Fruit fly (Drosophila melanogaster): ENCODE measurements around the gene FoxK.
A peak's percentile ranks its signal among the peaks of the same experiment; 100 is the strongest.

FoxK gene

DNA sequence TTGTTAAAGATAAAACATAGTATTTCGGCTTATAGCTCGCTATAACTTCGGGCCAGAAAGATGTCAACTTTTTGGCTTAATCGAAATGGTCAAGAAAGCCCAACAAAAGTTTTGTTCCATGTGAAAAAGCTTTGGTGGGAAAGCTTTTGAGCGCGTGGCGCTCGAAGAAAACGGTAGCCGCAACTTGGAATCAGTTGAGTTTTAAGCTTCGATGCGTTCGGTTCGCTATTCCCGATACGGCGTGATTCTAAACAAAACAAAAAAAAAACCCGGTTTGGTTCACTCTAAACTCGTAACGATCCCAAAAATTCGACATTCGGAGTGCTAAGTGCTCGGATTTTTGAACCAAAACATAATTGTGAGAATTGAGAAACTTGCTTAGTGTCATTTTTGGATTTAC is 15.3 kb upstream of the FoxK start, which contains the start of gene IRSp53 (continued):
- TF ChIP-seq inv (GFP tag; IDR thresholded peaks at IDR 0.05; ENCODE audit: partially characterized antibody): no peak
- TF ChIP-seq Trl (optimal IDR thresholded peaks at IDR 0.05): no peak
- no peak for TF ChIP-seq Trl (GFP tag; optimal IDR thresholded peaks at IDR 0.05)
- TF ChIP-seq onecut (GFP tag; IDR thresholded peaks at IDR 0.05): no peak
- TF ChIP-seq CG9609 (GFP tag; optimal IDR thresholded peaks at IDR 0.05): no peak
- TF ChIP-seq jigr1 (GFP tag; IDR thresholded peaks at IDR 0.05): no peak
- peak; percentile 1 for TF ChIP-seq CG7987 (GFP tag; optimal IDR thresholded peaks at IDR 0.05)
- TF ChIP-seq CG12769 (tag; optimal IDR thresholded peaks at IDR 0.05): no peak
- no peak for TF ChIP-seq stwl (tag; optimal IDR thresholded peaks at IDR 0.05)
- TF ChIP-seq CTCF (GFP tag; optimal IDR thresholded peaks at IDR 0.05): peak; percentile 77
- no peak for TF ChIP-seq ro (GFP tag; IDR thresholded peaks at IDR 0.05)
- TF ChIP-seq NC2α (GFP tag; optimal IDR thresholded peaks at IDR 0.05): no peak
- TF ChIP-seq CG17802 (tag; optimal IDR thresholded peaks at IDR 0.05): no peak
- TF ChIP-seq gsb-n (tag; optimal IDR thresholded peaks at IDR 0.05): no peak
- no peak for TF ChIP-seq CG12219 (GFP tag; optimal IDR thresholded peaks at IDR 0.05)
- no peak for TF ChIP-seq cato (GFP tag; optimal IDR thresholded peaks at IDR 0.05; ENCODE audit: borderline replicate concordance)
- peak; percentile 38; the same call in 1 of the 2 replicates for TF ChIP-seq tna (GFP tag; IDR thresholded peaks at IDR 0.05; ENCODE audit: partially characterized antibody)
- no peak for TF ChIP-seq CG18619 (GFP tag; optimal IDR thresholded peaks at IDR 0.05)
- no peak for TF ChIP-seq CG6765 (GFP tag; optimal IDR thresholded peaks at IDR 0.05)
- no peak for TF ChIP-seq CG12236 (GFP tag; optimal IDR thresholded peaks at IDR 0.05)
- no peak for TF ChIP-seq danr (GFP tag; IDR thresholded peaks at IDR 0.05)
- TF ChIP-seq TFAM (GFP tag; optimal IDR thresholded peaks at IDR 0.05): no peak
- no peak for TF ChIP-seq bcd (GFP tag; optimal IDR thresholded peaks at IDR 0.05)
- peak; percentile 21 for TF ChIP-seq gro (GFP tag; optimal IDR thresholded peaks at IDR 0.05)
- TF ChIP-seq lola (GFP tag; optimal IDR thresholded peaks at IDR 0.05): no peak
- no peak for TF ChIP-seq MBD-R2 (GFP tag; IDR thresholded peaks at IDR 0.05)
- no peak for TF ChIP-seq C15 (GFP tag; IDR thresholded peaks at IDR 0.05)
- TF ChIP-seq eyg (GFP tag; optimal IDR thresholded peaks at IDR 0.05): no peak
- TF ChIP-seq CG9797 (GFP tag; optimal IDR thresholded peaks at IDR 0.05): no peak
- TF ChIP-seq CG14710 (tag; optimal IDR thresholded peaks at IDR 0.05): no peak
- TF ChIP-seq Tbp (GFP tag; optimal IDR thresholded peaks at IDR 0.05): no peak
- TF ChIP-seq CG2875 (GFP tag; optimal IDR thresholded peaks at IDR 0.05): no peak
- no peak for TF ChIP-seq emc (GFP tag; optimal IDR thresholded peaks at IDR 0.05)
- no peak for TF ChIP-seq CG3065 (GFP tag; optimal IDR thresholded peaks at IDR 0.05)
- no peak for TF ChIP-seq hth (optimal IDR thresholded peaks at IDR 0.05)
- TF ChIP-seq wor (GFP tag; IDR thresholded peaks at IDR 0.05): no peak
- TF ChIP-seq bowl (GFP tag; IDR thresholded peaks at IDR 0.05): no peak
- peak; percentile 61 for TF ChIP-seq CG15514 (GFP tag; optimal IDR thresholded peaks at IDR 0.05)
- no peak for TF ChIP-seq vvl (GFP tag; IDR thresholded peaks at IDR 0.05)
- no peak for TF ChIP-seq CG7372 (GFP tag; IDR thresholded peaks at IDR 0.05)
- no peak for TF ChIP-seq CG1792 (GFP tag; optimal IDR thresholded peaks at IDR 0.05)
- TF ChIP-seq seq (GFP tag; IDR thresholded peaks at IDR 0.05): no peak
- no peak for TF ChIP-seq CG1602 (GFP tag; optimal IDR thresholded peaks at IDR 0.05)
- no peak for TF ChIP-seq lov (optimal IDR thresholded peaks at IDR 0.05)
- TF ChIP-seq lov (GFP tag; IDR thresholded peaks at IDR 0.05): no peak
- TF ChIP-seq luna (GFP tag; optimal IDR thresholded peaks at IDR 0.05): no peak
- TF ChIP-seq caup (GFP tag; optimal IDR thresholded peaks at IDR 0.05; ENCODE audit: severe bottlenecking): peak; percentile 11
- TF ChIP-seq CG4854 (GFP tag; optimal IDR thresholded peaks at IDR 0.05): no peak
- TF ChIP-seq lmd (GFP tag; IDR thresholded peaks at IDR 0.05): no peak
- no peak for TF ChIP-seq CG8924 (tag; optimal IDR thresholded peaks at IDR 0.05)
- TF ChIP-seq h (optimal IDR thresholded peaks at IDR 0.05): no peak
- no peak for TF ChIP-seq Neu2 (GFP tag; optimal IDR thresholded peaks at IDR 0.05; ENCODE audit: borderline replicate concordance)
- no peak for TF ChIP-seq CG31388 (GFP tag; optimal IDR thresholded peaks at IDR 0.05)
- TF ChIP-seq corto (GFP tag; optimal IDR thresholded peaks at IDR 0.05): peak; percentile 0
